Worm (Caenorhabditis elegans) whole organism, L4 larva: Measurements from ENCODE around the gene F10D7.5.

Experiments
- ZK546.5 ChIP-seq, 2 experiments: sonication (generic microtip); optimal IDR thresholded peaks; 2 replicates each; lab custom pipeline; 2017; ENCODE audit warnings: missing biosample characterization in 2 of 2, missing genetic modification characterization in 2 of 2
- ama-1 ChIP-seq: fragments of 150-350 bp; optimal IDR thresholded peaks from 2 replicates; lab custom pipeline; 2014; ENCODE audit warnings: inconsistent platforms, mixed read lengths
- ceh-62 ChIP-seq: sonication (generic microtip); optimal IDR thresholded peaks from 2 replicates; lab custom pipeline; 2017; ENCODE audit warnings: missing biosample characterization, missing genetic modification characterization
- ceh-82 ChIP-seq: sonication (generic microtip); optimal IDR thresholded peaks from 2 replicates; lab custom pipeline; 2017; ENCODE audit warnings: missing biosample characterization, missing genetic modification characterization
- fos-1 ChIP-seq: fragments of 150-350 bp; optimal IDR thresholded peaks from 2 replicates; lab custom pipeline; 2014; ENCODE audit warnings: missing biosample characterization, missing genetic modification characterization
- hlh-30 ChIP-seq: sonication (generic microtip); optimal IDR thresholded peaks from 2 replicates; lab custom pipeline; 2017; ENCODE audit warnings: antibody characterized with exemption, mild to moderate bottlenecking, missing genetic modification characterization, missing compliant biosample characterization; ENCODE audit not compliant: insufficient read depth
- lin-39 ChIP-seq: fragments of 150-350 bp; optimal IDR thresholded peaks from 2 replicates; lab custom pipeline; 2014; ENCODE audit warnings: missing biosample characterization, missing genetic modification reagents, missing genetic modification characterization
- lir-3 ChIP-seq: sonication (generic microtip); optimal IDR thresholded peaks from 2 replicates; lab custom pipeline; 2016; ENCODE audit warnings: mild to moderate bottlenecking, missing genetic modification characterization, missing compliant biosample characterization
- mep-1 ChIP-seq: fragments of 150-350 bp; sonication (generic microtip); optimal IDR thresholded peaks from 3 replicates; lab custom pipeline; 2014; ENCODE audit warnings: missing biosample characterization, missing genetic modification characterization
- nhr-77 ChIP-seq: fragments of 150-350 bp; optimal IDR thresholded peaks from 2 replicates; lab custom pipeline; 2014; ENCODE audit warnings: missing biosample characterization, missing genetic modification characterization
- pqm-1 ChIP-seq: sonication (generic microtip); optimal IDR thresholded peaks from 2 replicates; lab custom pipeline; 2017; ENCODE audit warnings: missing biosample characterization, missing genetic modification characterization
- snpc-4 ChIP-seq: fragments of 150-350 bp; optimal IDR thresholded peaks from 2 replicates; lab custom pipeline; 2014; ENCODE audit warnings: missing biosample characterization, missing genetic modification characterization
- ztf-11 ChIP-seq: fragments of 150-350 bp; optimal IDR thresholded peaks from 2 replicates; lab custom pipeline; 2014; ENCODE audit warnings: missing biosample characterization, missing genetic modification characterization

DNA sequence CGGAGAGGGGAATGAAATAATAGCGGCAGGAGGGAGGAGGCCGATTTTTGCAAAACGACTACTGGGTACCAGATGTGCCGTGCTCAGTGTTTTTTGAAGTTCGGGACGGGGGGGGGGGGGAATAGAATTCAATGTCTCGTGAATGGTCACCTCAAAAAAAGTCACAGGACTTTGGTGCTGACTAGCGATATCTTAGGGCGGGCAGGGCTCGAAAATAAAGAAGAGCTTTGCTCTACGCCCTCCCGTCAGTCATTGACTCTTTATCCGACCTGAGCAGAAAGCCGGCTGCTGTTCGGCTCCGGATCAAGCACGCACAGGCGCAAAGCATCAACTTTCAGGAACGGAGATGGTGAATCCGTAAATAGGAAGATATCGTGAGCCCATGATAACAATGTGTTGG, 884 bp downstream of the F10D7.5 start:
- TF ChIP-seq mep-1 (no peak), pqm-1 (no peak), ztf-11 (tag; lab: Kevin White, UChicago) (no peak), ceh-62 (tag; lab: Kevin White, UChicago) (no peak), hlh-30 (tag; lab: Kevin White, UChicago) (no peak), lir-3 (no peak), ama-1 (no peak), snpc-4 (tag; lab: Kevin White, UChicago) (no peak), ZK546.5 (tag; optimal IDR thresholded peaks at IDR 0.05; lab: Kevin White, UChicago) (no peak), nhr-77 (no peak), ceh-82 (no peak), lin-39 (tag; lab: Kevin White, UChicago) (no peak), fos-1 (no peak)
